Worm (Caenorhabditis elegans) whole organism, L4 larva: ENCODE results near the gene anp-1.

Experiments
- D1046.2 ChIP-seq: fragments of 200-800 bp; sonication (Bioruptor generic); IDR thresholded peaks from 2 replicates; pipeline ENCODE4 v1.3.6; 2022; ENCODE audit warnings: missing genetic modification characterization, missing compliant biosample characterization
- F10B5.3 ChIP-seq: sonication (generic microtip); optimal IDR thresholded peaks from 2 replicates; lab custom pipeline; 2016; ENCODE audit warnings: mild to moderate bottlenecking, missing genetic modification characterization, missing compliant biosample characterization
- F37D6.2 ChIP-seq: sonication (generic microtip); optimal IDR thresholded peaks from 2 replicates; lab custom pipeline; 2016; ENCODE audit warnings: mild to moderate bottlenecking, missing genetic modification characterization, missing compliant biosample characterization
- Y105C5A.15 ChIP-seq: fragments of 200-800 bp; sonication (Bioruptor generic); IDR thresholded peaks from 2 replicates; pipeline ENCODE4 v1.3.6; 2022; ENCODE audit warnings: missing genetic modification characterization, missing compliant biosample characterization
- Y75B8A.6 ChIP-seq: fragments of 200-800 bp; sonication (Bioruptor generic); IDR thresholded peaks from 2 replicates; pipeline ENCODE4 v1.3.6; 2022; ENCODE audit warnings: missing genetic modification reagents, missing genetic modification characterization, missing compliant biosample characterization
- ZK546.5 ChIP-seq, 2 experiments: sonication (generic microtip); optimal IDR thresholded peaks; 2 replicates each; lab custom pipeline; 2017; ENCODE audit warnings: missing biosample characterization in 2 of 2, missing genetic modification characterization in 2 of 2
- aha-1 ChIP-seq: fragments of 150-350 bp; peaks from one replicate; lab custom pipeline; 2014; ENCODE audit warnings: missing biosample characterization, missing genetic modification characterization
- arid-1 ChIP-seq: fragments of 200-800 bp; sonication (Bioruptor generic); conservative IDR thresholded peaks from 2 replicates; pipeline ENCODE4 v1.3.6; 2022; ENCODE audit warnings: missing genetic modification reagents, missing genetic modification characterization, missing compliant biosample characterization
- ceh-20 ChIP-seq: fragments of 200-800 bp; sonication (Bioruptor generic); IDR thresholded peaks from 2 replicates; pipeline ENCODE4 v1.3.6; 2022; ENCODE audit warnings: missing genetic modification reagents, missing genetic modification characterization, missing compliant biosample characterization
- ceh-82 ChIP-seq: sonication (generic microtip); optimal IDR thresholded peaks from 2 replicates; lab custom pipeline; 2017; ENCODE audit warnings: missing biosample characterization, missing genetic modification characterization
- daf-12 ChIP-seq: fragments of 150-350 bp; optimal IDR thresholded peaks from 2 replicates; lab custom pipeline; 2014; ENCODE audit warnings: missing biosample characterization, missing genetic modification reagents, missing genetic modification characterization
- daf-16 ChIP-seq, 3 experiments: sonication (generic microtip); optimal IDR thresholded peaks; 2 replicates each; lab custom pipeline; 2016 to 2017; ENCODE audit warnings: missing genetic modification characterization in 3 of 3, missing genetic modification reagents in 3 of 3, mild to moderate bottlenecking in 2 of 3, missing compliant biosample characterization in 2 of 3, missing biosample characterization in 1 of 3, moderate library complexity in 1 of 3
- dpl-1 ChIP-seq: fragments of 150-350 bp; optimal IDR thresholded peaks from 2 replicates; lab custom pipeline; 2014; ENCODE audit warnings: missing biosample characterization, missing genetic modification reagents, missing genetic modification characterization
- dve-1 ChIP-seq: sonication (generic microtip); optimal IDR thresholded peaks from 2 replicates; lab custom pipeline; 2017; ENCODE audit warnings: antibody characterized with exemption, mild to moderate bottlenecking, missing genetic modification characterization, missing compliant biosample characterization; ENCODE audit not compliant: insufficient read depth
- fkh-10 ChIP-seq: fragments of 150-350 bp; optimal IDR thresholded peaks from 2 replicates; lab custom pipeline; 2014; ENCODE audit warnings: missing biosample characterization, missing genetic modification reagents, missing genetic modification characterization
- gei-8 ChIP-seq: fragments of 200-800 bp; sonication (Bioruptor generic); optimal IDR thresholded peaks from 2 replicates; lab custom pipeline; 2018; ENCODE audit warnings: mild to moderate bottlenecking, missing genetic modification characterization, missing compliant biosample characterization
- hif-1 ChIP-seq, 2 experiments: sonication (generic microtip); optimal IDR thresholded peaks; 2 replicates each; lab custom pipeline; 2016 to 2017; ENCODE audit warnings: missing compliant biosample characterization in 2 of 2, missing genetic modification characterization in 2 of 2, missing genetic modification reagents in 2 of 2, missing genotype in 2 of 2, mild to moderate bottlenecking in 1 of 2
- hlh-11 ChIP-seq: fragments of 200-800 bp; sonication (Bioruptor generic); optimal IDR thresholded peaks from 2 replicates; lab custom pipeline; 2018; ENCODE audit warnings: mild to moderate bottlenecking, missing genetic modification characterization, missing compliant biosample characterization
- hlh-30 ChIP-seq: sonication (generic microtip); optimal IDR thresholded peaks from 2 replicates; lab custom pipeline; 2017; ENCODE audit warnings: antibody characterized with exemption, mild to moderate bottlenecking, missing genetic modification characterization, missing compliant biosample characterization; ENCODE audit not compliant: insufficient read depth
- jun-1 ChIP-seq: fragments of 150-350 bp; optimal IDR thresholded peaks from 2 replicates; lab custom pipeline; 2014; ENCODE audit warnings: missing biosample characterization, missing genetic modification reagents, missing genetic modification characterization
- lsy-2 ChIP-seq, 2 experiments: fragments of 150-350 bp in 1 of 2; sonication (generic microtip) in 1 of 2; optimal IDR thresholded peaks; 2 replicates each; lab custom pipeline; 2014 to 2017; ENCODE audit warnings: missing biosample characterization in 2 of 2, missing genetic modification characterization in 2 of 2
- madf-5 ChIP-seq, 2 experiments: fragments of 200-800 bp; sonication (Bioruptor generic); IDR thresholded peaks; 2 replicates each; pipeline ENCODE4 v1.3.6; 2022; ENCODE audit warnings: missing compliant biosample characterization in 2 of 2, missing genetic modification characterization in 2 of 2
- mdl-1 ChIP-seq, 2 experiments: fragments of 150-350 bp in 1 of 2; sonication (generic microtip) in 1 of 2; optimal IDR thresholded peaks; 2 replicates each; lab custom pipeline; 2014 to 2017; ENCODE audit warnings: missing biosample characterization in 2 of 2, missing genetic modification characterization in 2 of 2
- mdt-29 ChIP-seq: fragments of 200-800 bp; sonication (Bioruptor generic); IDR thresholded peaks from 2 replicates; pipeline ENCODE4 v1.3.6; 2022; ENCODE audit warnings: missing genetic modification reagents, missing genetic modification characterization, missing compliant biosample characterization
- mep-1 ChIP-seq: fragments of 150-350 bp; sonication (generic microtip); optimal IDR thresholded peaks from 3 replicates; lab custom pipeline; 2014; ENCODE audit warnings: missing biosample characterization, missing genetic modification characterization
- mxl-2 ChIP-seq: fragments of 200-800 bp; sonication (Bioruptor generic); conservative IDR thresholded peaks from 2 replicates; pipeline ENCODE4 v1.3.6; 2022; ENCODE audit warnings: missing genetic modification reagents, missing genetic modification characterization, missing compliant biosample characterization
- nhr-28 ChIP-seq: fragments of 150-350 bp; optimal IDR thresholded peaks from 2 replicates; lab custom pipeline; 2014; ENCODE audit warnings: missing biosample characterization, missing genetic modification characterization
- nhr-6 ChIP-seq: fragments of 150-350 bp; optimal IDR thresholded peaks from 2 replicates; lab custom pipeline; 2014; ENCODE audit warnings: missing biosample characterization, missing genetic modification characterization
- nhr-77 ChIP-seq: fragments of 150-350 bp; optimal IDR thresholded peaks from 2 replicates; lab custom pipeline; 2014; ENCODE audit warnings: missing biosample characterization, missing genetic modification characterization
- php-3 ChIP-seq: fragments of 200-800 bp; sonication (Bioruptor generic); IDR thresholded peaks from 2 replicates; pipeline ENCODE4 v1.3.6; 2022; ENCODE audit warnings: missing genetic modification reagents, missing genetic modification characterization, missing compliant biosample characterization
- sdz-12 ChIP-seq: fragments of 200-800 bp; sonication (Bioruptor generic); optimal IDR thresholded peaks from 2 replicates; lab custom pipeline; 2018; ENCODE audit warnings: mild to moderate bottlenecking, missing genetic modification characterization, missing compliant biosample characterization
- skn-1 ChIP-seq: fragments of 150-350 bp; optimal IDR thresholded peaks from 2 replicates; lab custom pipeline; 2014; ENCODE audit warnings: missing biosample characterization, missing genetic modification characterization
- unc-39 ChIP-seq: sonication (generic microtip); optimal IDR thresholded peaks from 2 replicates; lab custom pipeline; 2017; ENCODE audit warnings: missing biosample characterization, missing genetic modification characterization
- unc-62 ChIP-seq, 3 experiments: fragments of 150-350 bp in 1 of 3; sonication (generic microtip); optimal IDR thresholded peaks in 2 of 3; peaks in 1 of 3; 1 replicate in 1 of 3; 2 replicates in 2 of 3; lab custom pipeline; 2014 to 2017; ENCODE audit warnings: missing biosample characterization in 3 of 3, missing genetic modification characterization in 3 of 3, missing genetic modification reagents in 3 of 3, missing genotype in 1 of 3
- vab-7 ChIP-seq: fragments of 200-800 bp; sonication (Bioruptor generic); IDR thresholded peaks from 2 replicates; pipeline ENCODE4 v1.3.6; 2022; ENCODE audit warnings: missing genetic modification reagents, missing genetic modification characterization, missing compliant biosample characterization

Gene anp-1

DNA sequence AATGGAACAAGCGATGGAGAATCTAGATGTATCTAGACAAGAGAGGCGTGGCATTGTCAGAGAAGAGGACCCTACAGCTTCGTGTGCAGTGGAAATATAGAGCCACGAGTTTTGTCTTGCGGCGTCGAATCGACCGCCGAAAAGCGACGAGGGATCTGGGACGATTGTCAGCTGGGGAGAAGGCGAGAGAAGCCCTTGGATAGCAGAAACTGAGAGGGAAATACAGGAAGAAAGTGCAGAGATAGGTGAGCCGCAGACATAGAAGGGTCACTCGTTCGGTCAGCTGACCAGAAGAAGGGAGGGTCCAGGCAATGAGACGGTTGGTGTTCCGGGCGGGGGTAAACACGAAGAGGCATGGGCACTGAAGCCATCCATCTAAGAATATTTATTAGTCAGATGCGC lies 44.8 kb upstream of the anp-1 start (continued):
- TF ChIP-seq ceh-82 (tag; lab: Kevin White, UChicago), result no peak
- TF ChIP-seq F10B5.3 (tag; lab: Kevin White, UChicago), result no peak
- peak; percentile 9 for TF ChIP-seq gei-8 (GFP tag; lab: Kevin White, UChicago)
- peak; percentile 94 for TF ChIP-seq aha-1 (tag; lab: Kevin White, UChicago)
- peak; percentile 72 for TF ChIP-seq ceh-20 (GFP tag; lab: Robert Waterston, UW)
- TF ChIP-seq fkh-10 (GFP tag; lab: Kevin White, UChicago), result peak; percentile 65
- peak in 1 of 2 experiments; percentile 65 for TF ChIP-seq hif-1 (tag; optimal IDR thresholded peaks at IDR 0.05; lab: Kevin White, UChicago)
- TF ChIP-seq mdt-29 (GFP tag; lab: Robert Waterston, UW), result no peak
- TF ChIP-seq daf-12 (tag; lab: Kevin White, UChicago), result no peak
- TF ChIP-seq sdz-12 (GFP tag; lab: Kevin White, UChicago), result no peak
- TF ChIP-seq skn-1 (tag; lab: Kevin White, UChicago), result no peak

DNA sequence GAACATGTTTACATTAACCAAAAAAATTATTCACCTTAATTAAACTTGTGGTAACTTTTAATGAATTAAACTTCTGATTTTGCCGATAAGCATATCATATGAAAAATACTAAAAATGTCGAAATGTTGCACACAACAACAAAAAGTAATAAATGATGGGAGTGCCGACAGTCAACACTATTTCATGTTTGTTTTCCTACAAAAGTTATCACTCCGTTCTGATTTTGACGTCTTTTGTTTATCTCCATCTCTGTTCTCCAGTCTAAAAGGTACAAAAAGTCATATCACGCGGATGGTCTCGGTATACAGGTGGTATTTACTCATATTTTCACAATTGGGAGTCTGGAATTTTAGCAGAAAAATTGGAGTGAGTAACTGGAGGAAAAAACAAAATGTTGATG lies 43.9 kb upstream of the anp-1 start:
- TF ChIP-seq F10B5.3 (tag; lab: Kevin White, UChicago) (no peak), php-3 (GFP tag; lab: Robert Waterston, UW) (peak; percentile 22; the same call in 1 of the 2 replicates), nhr-77 (tag; lab: Kevin White, UChicago) (peak; percentile 32), Y75B8A.6 (GFP tag; lab: Robert Waterston, UW) (no peak), nhr-28 (tag; lab: Kevin White, UChicago) (peak; percentile 60), hlh-11 (tag; lab: Kevin White, UChicago) (peak; percentile 0), dve-1 (tag; lab: Kevin White, UChicago) (peak; percentile 52), nhr-6 (tag; lab: Kevin White, UChicago) (peak; percentile 45), daf-16 (GFP tag; optimal IDR thresholded peaks at IDR 0.05; lab: Kevin White, UChicago) (no peak), daf-16 (tag; optimal IDR thresholded peaks at IDR 0.05; lab: Kevin White, UChicago) (peak; percentile 89), mdl-1 (tag; optimal IDR thresholded peaks at IDR 0.05; lab: Kevin White, UChicago) (peak in 1 of 2 experiments; percentile 19)
- TF ChIP-seq, all 104 proteins: peak for 8

DNA sequence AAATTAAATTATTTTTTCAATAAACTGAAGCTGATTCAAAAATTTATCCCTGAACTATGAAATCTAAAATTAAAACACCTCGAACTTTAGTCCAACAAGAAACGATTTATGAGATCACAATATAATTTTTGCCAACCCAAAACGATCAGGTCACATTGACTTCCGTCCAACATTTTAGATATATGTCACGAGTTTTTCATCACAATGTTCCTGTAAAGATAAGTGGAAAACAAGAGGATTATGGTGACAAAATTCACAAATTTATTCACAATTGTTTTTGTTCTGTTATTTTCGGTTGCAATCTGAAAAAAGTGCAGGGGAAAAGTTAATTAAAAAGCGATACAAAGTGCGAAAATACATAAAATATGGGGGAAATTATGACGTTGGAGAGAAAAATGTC lies 42.6 kb upstream of the anp-1 start:
- TF ChIP-seq madf-5 (GFP tag; IDR thresholded peaks at IDR 0.05; lab: Robert Waterston, UW) (no peak), unc-39 (tag; lab: Kevin White, UChicago) (no peak), mxl-2 (no peak), ZK546.5 (tag; optimal IDR thresholded peaks at IDR 0.05; lab: Kevin White, UChicago) (no peak), dpl-1 (no peak), arid-1 (GFP tag; lab: Robert Waterston, UW) (no peak), D1046.2 (GFP tag; lab: Robert Waterston, UW) (no peak), Y75B8A.6 (GFP tag; lab: Robert Waterston, UW) (no peak), unc-62 (GFP tag; optimal IDR thresholded peaks at IDR 0.05 in 1 of 2; lab: Kevin White, UChicago) (peak in 1 of 2 experiments; percentile 74), unc-62 (tag; optimal IDR thresholded peaks at IDR 0.05; lab: Kevin White, UChicago) (no peak), Y105C5A.15 (GFP tag; lab: Robert Waterston, UW) (no peak), hlh-30 (tag; lab: Kevin White, UChicago) (peak; percentile 37), aha-1 (tag; lab: Kevin White, UChicago) (no peak), jun-1 (no peak), lsy-2 (tag; optimal IDR thresholded peaks at IDR 0.05; lab: Kevin White, UChicago) (peak; percentile 12 to 47), F37D6.2 (tag; lab: Kevin White, UChicago) (no peak), mep-1 (tag; lab: Kevin White, UChicago) (peak; percentile 4), vab-7 (GFP tag; lab: Robert Waterston, UW) (no peak), dve-1 (tag; lab: Kevin White, UChicago) (no peak)
